Worm (Caenorhabditis elegans) whole organism, early embryonic: Measurements from ENCODE around the gene C39E9.8.
A peak's percentile ranks its signal among the peaks of the same experiment; 100 is the strongest.

Experiments
- B0310.2 ChIP-seq: sonication (generic microtip); optimal IDR thresholded peaks from 2 replicates; lab custom pipeline; 2016; ENCODE audit warnings: mild to moderate bottlenecking, missing genetic modification characterization, missing compliant biosample characterization
- F13C5.2 ChIP-seq: sonication (generic microtip); optimal IDR thresholded peaks from 2 replicates; lab custom pipeline; 2017; ENCODE audit warnings: mild to moderate bottlenecking, missing genetic modification characterization, inconsistent platforms, missing compliant biosample characterization
- aly-1 ChIP-seq: sonication (generic microtip); optimal IDR thresholded peaks from 2 replicates; lab custom pipeline; 2016; ENCODE audit warnings: missing genetic modification characterization, missing compliant biosample characterization
- ama-1 ChIP-seq: fragments of 150-350 bp; optimal IDR thresholded peaks from 2 replicates; lab custom pipeline; 2014
- ceh-13 ChIP-seq: fragments of 200-800 bp; sonication (Bioruptor generic); optimal IDR thresholded peaks from 2 replicates; lab custom pipeline; 2018; ENCODE audit warnings: mild to moderate bottlenecking, missing genetic modification characterization, missing compliant biosample characterization
- ceh-36 ChIP-seq: sonication (generic microtip); optimal IDR thresholded peaks from 2 replicates; lab custom pipeline; 2016; ENCODE audit warnings: missing genetic modification characterization, inconsistent platforms, missing compliant biosample characterization
- ets-7 ChIP-seq: sonication (generic microtip); optimal IDR thresholded peaks from 2 replicates; lab custom pipeline; 2016; ENCODE audit warnings: missing genotype, missing genetic modification characterization, missing compliant biosample characterization
- flt-1 ChIP-seq: fragments of 200-800 bp; sonication (Bioruptor generic); IDR thresholded peaks from 2 replicates; pipeline ENCODE4 v1.3.6; 2022; ENCODE audit warnings: missing genetic modification characterization, missing compliant biosample characterization
- hmbx-1 ChIP-seq: sonication (generic microtip); optimal IDR thresholded peaks from 2 replicates; lab custom pipeline; 2016; ENCODE audit warnings: mild to moderate bottlenecking, missing genetic modification characterization, missing compliant biosample characterization
- hmg-4 ChIP-seq: fragments of 200-800 bp; sonication (Bioruptor generic); optimal IDR thresholded peaks from 2 replicates; lab custom pipeline; 2018; ENCODE audit warnings: mild to moderate bottlenecking, missing genetic modification characterization, missing compliant biosample characterization
- hnd-1 ChIP-seq: sonication (generic microtip); optimal IDR thresholded peaks from 2 replicates; lab custom pipeline; 2016; ENCODE audit warnings: missing genetic modification characterization, missing compliant biosample characterization
- pes-1 ChIP-seq: fragments of 200-800 bp; sonication (Bioruptor generic); IDR thresholded peaks from 2 replicates; pipeline ENCODE4 v1.3.6; 2022; ENCODE audit warnings: missing genetic modification reagents, missing genetic modification characterization, missing compliant biosample characterization
- scrt-1 ChIP-seq: fragments of 200-800 bp; sonication (Bioruptor generic); IDR thresholded peaks from 2 replicates; pipeline ENCODE4 v1.3.6; 2022; ENCODE audit warnings: missing genetic modification characterization, missing compliant biosample characterization
- sea-1 ChIP-seq: fragments of 200-800 bp; sonication (Bioruptor generic); conservative IDR thresholded peaks from 2 replicates; pipeline ENCODE4 v1.3.6; 2022; ENCODE audit warnings: missing genetic modification characterization, missing compliant biosample characterization
- tbx-11 ChIP-seq: fragments of 200-800 bp; sonication (Bioruptor generic); IDR thresholded peaks from 2 replicates; pipeline ENCODE4 v1.3.6; 2022; ENCODE audit warnings: missing genetic modification characterization, missing compliant biosample characterization
- tbx-37 ChIP-seq: fragments of 200-800 bp; sonication (Bioruptor generic); conservative IDR thresholded peaks from 2 replicates; pipeline ENCODE4 v1.3.6; 2022; ENCODE audit warnings: missing genetic modification reagents, missing genetic modification characterization, missing compliant biosample characterization
- tra-4 ChIP-seq: sonication (generic microtip); optimal IDR thresholded peaks from 2 replicates; lab custom pipeline; 2017; ENCODE audit warnings: missing genetic modification characterization, missing compliant biosample characterization

C39E9.8 gene

ce11 chrIV:13096778-13097177, 17.5 kb downstream of the C39E9.8 start:
- TF ChIP-seq ceh-36 (tag; lab: Kevin White, UChicago) (no peak), tra-4 (tag; lab: Kevin White, UChicago) (no peak), hmbx-1 (tag; lab: Kevin White, UChicago) (no peak), aly-1 (tag; lab: Kevin White, UChicago) (no peak), tbx-37 (GFP tag; lab: Robert Waterston, UW) (no peak), sea-1 (GFP tag; lab: Robert Waterston, UW) (no peak), tbx-11 (no peak), ceh-13 (GFP tag; lab: Kevin White, UChicago) (no peak), ets-7 (tag; lab: Kevin White, UChicago) (no peak), hmg-4 (GFP tag; lab: Kevin White, UChicago) (no peak), hnd-1 (tag; lab: Kevin White, UChicago) (no peak)

- TF ChIP-seq F13C5.2 (peak; percentile 41), B0310.2 (no peak)
Measured at ce11 chrIV:13098652-13099051, 19.4 kb downstream of the C39E9.8 start, which contains the start of the genes dli-1, tin-9.2 and exos-4.1. TSS of gene dli-1 (minus strand) at chrIV:13098792. TSS of gene tin-9.2 (plus strand) at chrIV:13098995. TSS of gene exos-4.1 (plus strand) at chrIV:13098999.

ce11 chrIV:13100415-13100814, 21.2 kb downstream of the C39E9.8 start, which contains the start of gene fask-1:
TSS of gene fask-1 (plus strand) at chrIV:13100715.
- TF ChIP-seq aly-1 (tag; lab: Kevin White, UChicago) (no peak), hnd-1 (tag; lab: Kevin White, UChicago) (no peak), pes-1 (GFP tag; lab: Robert Waterston, UW) (no peak), flt-1 (GFP tag; lab: Robert Waterston, UW) (no peak), ama-1 (lab: Kevin White, UChicago) (no peak), scrt-1 (no peak), sea-1 (GFP tag; lab: Robert Waterston, UW) (no peak), F13C5.2 (no peak), B0310.2 (no peak), hmg-4 (GFP tag; lab: Kevin White, UChicago) (no peak), tbx-11 (no peak), ceh-13 (GFP tag; lab: Kevin White, UChicago) (no peak)

- TF ChIP-seq tbx-37 (GFP tag; lab: Robert Waterston, UW) (no peak), ceh-13 (GFP tag; lab: Kevin White, UChicago) (no peak)
Measured at ce11 chrIV:13104900-13105299, 25.7 kb downstream of the C39E9.8 start, which contains the start of gene rde-11. TSS of gene rde-11 (plus strand) at chrIV:13105200.

- TF ChIP-seq ceh-36 (tag; lab: Kevin White, UChicago) = no peak
- TF ChIP-seq tbx-11 = no peak
- no peak for TF ChIP-seq tbx-37 (GFP tag; lab: Robert Waterston, UW)
- no peak for TF ChIP-seq scrt-1
- no peak for TF ChIP-seq hmbx-1 (tag; lab: Kevin White, UChicago)
- no peak for TF ChIP-seq flt-1 (GFP tag; lab: Robert Waterston, UW)
- no peak for TF ChIP-seq ceh-13 (GFP tag; lab: Kevin White, UChicago)
- no peak for TF ChIP-seq ets-7 (tag; lab: Kevin White, UChicago)
- TF ChIP-seq hmg-4 (GFP tag; lab: Kevin White, UChicago) = no peak
- TF ChIP-seq ama-1 (lab: Kevin White, UChicago) = no peak
- TF ChIP-seq pes-1 (GFP tag; lab: Robert Waterston, UW) = no peak
- no peak for TF ChIP-seq F13C5.2
Measured at ce11 chrIV:13107359-13107758, 28.1 kb downstream of the C39E9.8 start, which contains the start of gene B0564.2. TSS of gene B0564.2 (plus strand) at chrIV:13107659.

- TF ChIP-seq flt-1 (GFP tag; lab: Robert Waterston, UW) (no peak), ama-1 (lab: Kevin White, UChicago) (no peak), tra-4 (tag; lab: Kevin White, UChicago) (no peak)
Measured at ce11 chrIV:13108430-13108829, 29.2 kb downstream of the C39E9.8 start.

- no peak for TF ChIP-seq ceh-36 (tag; lab: Kevin White, UChicago)
- TF ChIP-seq flt-1 (GFP tag; lab: Robert Waterston, UW) = no peak
- TF ChIP-seq hmbx-1 (tag; lab: Kevin White, UChicago) = no peak
- TF ChIP-seq aly-1 (tag; lab: Kevin White, UChicago) = no peak
- TF ChIP-seq hmg-4 (GFP tag; lab: Kevin White, UChicago) = no peak
- TF ChIP-seq hnd-1 (tag; lab: Kevin White, UChicago) = no peak
- TF ChIP-seq tbx-11 = no peak
- no peak for TF ChIP-seq ceh-13 (GFP tag; lab: Kevin White, UChicago)
- no peak for TF ChIP-seq B0310.2
- no peak for TF ChIP-seq F13C5.2
- no peak for TF ChIP-seq ets-7 (tag; lab: Kevin White, UChicago)
- TF ChIP-seq scrt-1 = no peak
Measured at ce11 chrIV:13109751-13110150, 30.5 kb downstream of the C39E9.8 start, which contains the start of gene best-1. TSS of gene best-1 (minus strand) at chrIV:13109779.

- no peak for TF ChIP-seq aly-1 (tag; lab: Kevin White, UChicago)
- TF ChIP-seq hmbx-1 (tag; lab: Kevin White, UChicago) = no peak
- no peak for TF ChIP-seq ets-7 (tag; lab: Kevin White, UChicago)
- TF ChIP-seq tbx-11 = no peak
- no peak for TF ChIP-seq hnd-1 (tag; lab: Kevin White, UChicago)
Measured at ce11 chrIV:13110876-13111275, 31.6 kb downstream of the C39E9.8 start.

- TF ChIP-seq sea-1 (GFP tag; lab: Robert Waterston, UW) = no peak
- no peak for TF ChIP-seq hnd-1 (tag; lab: Kevin White, UChicago)
- no peak for TF ChIP-seq pes-1 (GFP tag; lab: Robert Waterston, UW)
- TF ChIP-seq flt-1 (GFP tag; lab: Robert Waterston, UW) = no peak
- TF ChIP-seq ceh-13 (GFP tag; lab: Kevin White, UChicago) = no peak
- TF ChIP-seq tbx-11 = no peak
- TF ChIP-seq ama-1 (lab: Kevin White, UChicago) = no peak
- no peak for TF ChIP-seq hmg-4 (GFP tag; lab: Kevin White, UChicago)
Measured at ce11 chrIV:13112982-13113381, 33.7 kb downstream of the C39E9.8 start, which contains the start of gene best-2. TSS of gene best-2 (minus strand) at chrIV:13113082.
